Fruit fly (Drosophila melanogaster): ENCODE results near the gene CG5937.

DNA sequence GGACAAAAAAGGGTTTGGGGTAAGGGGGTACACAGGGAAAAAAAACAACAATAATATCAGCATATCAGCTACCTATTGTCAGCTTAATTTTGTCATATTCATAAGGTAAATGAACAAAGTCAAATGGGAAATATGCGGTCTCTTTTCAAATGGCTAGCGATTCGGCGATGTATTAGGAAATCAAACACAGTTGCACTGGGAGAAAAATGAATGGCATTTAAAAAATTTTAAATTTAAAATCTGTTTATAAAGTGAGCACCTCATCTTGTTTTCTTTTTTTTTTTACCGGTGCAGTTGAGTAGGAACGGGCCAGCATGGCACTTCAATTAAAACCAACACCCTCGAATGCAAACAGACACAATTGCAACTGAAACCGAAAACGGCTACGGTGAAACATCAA lies 14.2 kb downstream of the CG5937 start:
- no peak for TF ChIP-seq Myc (optimal IDR thresholded peaks at IDR 0.05)
- no peak for TF ChIP-seq psq (optimal IDR thresholded peaks at IDR 0.05)

Measured in Kc167 (cell line).